Worm (Caenorhabditis elegans) whole organism, young adult: ENCODE measurements around the gene Y110A2AL.1.

ENCODE experiments used
- B0035.1 ChIP-seq: sonication (generic microtip); optimal IDR thresholded peaks from 2 replicates; lab custom pipeline; 2016; ENCODE audit warnings: missing genetic modification characterization, mild to moderate bottlenecking, missing compliant biosample characterization, missing genotype, missing genetic modification reagents
- F52B5.7 ChIP-seq: sonication (generic microtip); optimal IDR thresholded peaks from 2 replicates; lab custom pipeline; 2016; ENCODE audit warnings: mild to moderate bottlenecking, missing genetic modification characterization, missing compliant biosample characterization
- T26A5.8 ChIP-seq: sonication (generic microtip); optimal IDR thresholded peaks from 2 replicates; lab custom pipeline; 2016; ENCODE audit warnings: missing genetic modification characterization, missing compliant biosample characterization
- Y53G8AR.9 ChIP-seq: fragments of 200-800 bp; sonication (Bioruptor generic); conservative IDR thresholded peaks from 2 replicates; pipeline ENCODE4 v1.3.6; 2022; ENCODE audit warnings: missing genetic modification reagents, missing genetic modification characterization, missing compliant biosample characterization
- Y56A3A.18 ChIP-seq: fragments of 200-800 bp; sonication (Bioruptor generic); IDR thresholded peaks from 2 replicates; pipeline ENCODE4 v1.3.6; 2022; ENCODE audit warnings: missing genetic modification reagents, missing genetic modification characterization, missing compliant biosample characterization
- aptf-2 ChIP-seq: fragments of 200-800 bp; sonication (Bioruptor generic); conservative IDR thresholded peaks from 2 replicates; pipeline ENCODE4 v1.3.6; 2022; ENCODE audit warnings: missing genetic modification reagents, missing genetic modification characterization, missing compliant biosample characterization
- aptf-3 ChIP-seq: fragments of 200-800 bp; sonication (Bioruptor generic); IDR thresholded peaks from 2 replicates; pipeline ENCODE4 v1.3.6; 2022; ENCODE audit warnings: missing genetic modification characterization, missing compliant biosample characterization
- attf-6 ChIP-seq: fragments of 200-800 bp; sonication (Bioruptor generic); IDR thresholded peaks from 2 replicates; pipeline ENCODE4 v1.3.6; 2022; ENCODE audit warnings: missing genetic modification reagents, missing genetic modification characterization, missing compliant biosample characterization
- bed-1 ChIP-seq: fragments of 200-800 bp; sonication (Bioruptor generic); IDR thresholded peaks from 2 replicates; pipeline ENCODE4 v1.3.6; 2022; ENCODE audit warnings: missing genetic modification reagents, missing genetic modification characterization, missing compliant biosample characterization
- cebp-2 ChIP-seq: fragments of 200-800 bp; sonication (Bioruptor generic); IDR thresholded peaks from 2 replicates; pipeline ENCODE4 v1.3.6; 2022; ENCODE audit warnings: missing genetic modification characterization, missing compliant biosample characterization
- ceh-100 ChIP-seq: fragments of 200-800 bp; sonication (Bioruptor generic); IDR thresholded peaks from 2 replicates; pipeline ENCODE4 v1.3.6; 2022; ENCODE audit warnings: missing genetic modification reagents, missing genetic modification characterization, missing compliant biosample characterization
- ceh-40 ChIP-seq: fragments of 200-800 bp; sonication (Bioruptor generic); IDR thresholded peaks from 2 replicates; pipeline ENCODE4 v1.3.6; 2022; ENCODE audit warnings: missing genetic modification characterization, missing compliant biosample characterization
- ceh-58 ChIP-seq: fragments of 200-800 bp; sonication (Bioruptor generic); IDR thresholded peaks from 2 replicates; pipeline ENCODE4 v1.3.6; 2022; ENCODE audit warnings: missing genetic modification characterization, missing compliant biosample characterization
- die-1 ChIP-seq: sonication (generic microtip); optimal IDR thresholded peaks from 2 replicates; lab custom pipeline; 2016; ENCODE audit warnings: missing genotype, mild to moderate bottlenecking, missing genetic modification characterization, missing compliant biosample characterization
- dpff-1 ChIP-seq: sonication (generic microtip); optimal IDR thresholded peaks from 2 replicates; lab custom pipeline; 2017; ENCODE audit warnings: mild to moderate bottlenecking, missing genetic modification characterization, missing compliant biosample characterization
- egl-18 ChIP-seq: fragments of 200-800 bp; sonication (Bioruptor generic); IDR thresholded peaks from 2 replicates; pipeline ENCODE4 v1.3.6; 2022; ENCODE audit warnings: missing genetic modification reagents, missing genetic modification characterization, missing compliant biosample characterization
- egrh-3 ChIP-seq: fragments of 200-800 bp; sonication (Bioruptor generic); IDR thresholded peaks from 2 replicates; pipeline ENCODE4 v1.3.6; 2022; ENCODE audit warnings: missing genetic modification reagents, missing genetic modification characterization, missing compliant biosample characterization
- ekl-4 ChIP-seq: fragments of 200-800 bp; sonication (Bioruptor generic); IDR thresholded peaks from 2 replicates; pipeline ENCODE4 v1.3.6; 2022; ENCODE audit warnings: missing genetic modification reagents, missing genetic modification characterization, missing compliant biosample characterization
- fkh-3 ChIP-seq: sonication (generic microtip); optimal IDR thresholded peaks from 2 replicates; lab custom pipeline; 2016; ENCODE audit warnings: mild to moderate bottlenecking, missing genetic modification characterization, missing compliant biosample characterization
- hlh-12 ChIP-seq: sonication (generic microtip); optimal IDR thresholded peaks from 2 replicates; lab custom pipeline; 2016; ENCODE audit warnings: missing genetic modification characterization, missing compliant biosample characterization
- hmg-1.2 ChIP-seq: fragments of 200-800 bp; sonication (Bioruptor generic); IDR thresholded peaks from 2 replicates; pipeline ENCODE4 v1.3.6; 2022; ENCODE audit warnings: missing genetic modification reagents, missing genetic modification characterization, missing compliant biosample characterization
- hmg-20 ChIP-seq: fragments of 200-800 bp; sonication (Bioruptor generic); IDR thresholded peaks from 2 replicates; pipeline ENCODE4 v1.3.6; 2022; ENCODE audit warnings: missing genetic modification reagents, missing genetic modification characterization, missing compliant biosample characterization
- hrde-1 ChIP-seq: sonication (generic microtip); optimal IDR thresholded peaks from 2 replicates; lab custom pipeline; 2016; ENCODE audit warnings: missing genetic modification characterization, mild to moderate bottlenecking, missing compliant biosample characterization, moderate library complexity, missing genotype, missing genetic modification reagents, borderline replicate concordance
- lag-1 ChIP-seq: fragments of 200-800 bp; sonication (Bioruptor generic); IDR thresholded peaks from 2 replicates; pipeline ENCODE4 v1.3.6; 2022; ENCODE audit warnings: missing genetic modification reagents, missing genetic modification characterization, missing compliant biosample characterization
- let-607 ChIP-seq, 2 experiments: fragments of 200-800 bp in 1 of 2; sonication (Bioruptor generic) in 1 of 2; sonication (generic microtip) in 1 of 2; optimal IDR thresholded peaks; 2 replicates each; lab custom pipeline; 2016 to 2018; ENCODE audit warnings: mild to moderate bottlenecking in 2 of 2, missing compliant biosample characterization in 2 of 2, missing genetic modification characterization in 2 of 2, moderate library complexity in 2 of 2, missing genotype in 1 of 2
- lin-40 ChIP-seq: sonication (generic microtip); optimal IDR thresholded peaks from 2 replicates; lab custom pipeline; 2016; ENCODE audit warnings: missing genetic modification characterization, mild to moderate bottlenecking, missing compliant biosample characterization, missing genotype, missing genetic modification reagents
- lir-1 ChIP-seq: fragments of 200-800 bp; sonication (Bioruptor generic); conservative IDR thresholded peaks from 2 replicates; pipeline ENCODE4 v1.3.6; 2022; ENCODE audit warnings: missing genetic modification reagents, missing genetic modification characterization, missing compliant biosample characterization
- lsl-1 ChIP-seq: fragments of 200-800 bp; sonication (Bioruptor generic); optimal IDR thresholded peaks from 2 replicates; lab custom pipeline; 2018; ENCODE audit warnings: mild to moderate bottlenecking, missing genetic modification characterization, moderate library complexity, missing compliant biosample characterization
- madf-3 ChIP-seq: fragments of 200-800 bp; sonication (Bioruptor generic); IDR thresholded peaks from 2 replicates; pipeline ENCODE4 v1.3.6; 2022; ENCODE audit warnings: missing genetic modification reagents, missing genetic modification characterization, missing compliant biosample characterization
- mcd-1 ChIP-seq: fragments of 200-800 bp; sonication (Bioruptor generic); IDR thresholded peaks from 2 replicates; pipeline ENCODE4 v1.3.6; 2022; ENCODE audit warnings: missing genetic modification reagents, missing genetic modification characterization, missing compliant biosample characterization
- mel-28 ChIP-seq: sonication (generic microtip); optimal IDR thresholded peaks from 2 replicates; lab custom pipeline; 2016; ENCODE audit warnings: borderline replicate concordance, mild to moderate bottlenecking, missing genetic modification characterization, missing compliant biosample characterization
- nfya-2 ChIP-seq: fragments of 200-800 bp; sonication (Bioruptor generic); IDR thresholded peaks from 2 replicates; pipeline ENCODE4 v1.3.6; 2022; ENCODE audit warnings: missing genetic modification reagents, missing genetic modification characterization, missing compliant biosample characterization
- nhr-120 ChIP-seq: fragments of 200-800 bp; sonication (Bioruptor generic); IDR thresholded peaks from 2 replicates; pipeline ENCODE4 v1.3.6; 2022; ENCODE audit warnings: missing genetic modification characterization, missing compliant biosample characterization
- nhr-179 ChIP-seq: sonication (generic microtip); optimal IDR thresholded peaks from 2 replicates; lab custom pipeline; 2016; ENCODE audit warnings: mild to moderate bottlenecking, missing genetic modification characterization, missing compliant biosample characterization
- nhr-90 ChIP-seq: sonication (generic microtip); optimal IDR thresholded peaks from 2 replicates; lab custom pipeline; 2016; ENCODE audit warnings: missing genotype, mild to moderate bottlenecking, missing genetic modification characterization, missing compliant biosample characterization
- rcor-1 ChIP-seq: fragments of 200-800 bp; sonication (Bioruptor generic); IDR thresholded peaks from 2 replicates; pipeline ENCODE4 v1.3.6; 2022; ENCODE audit warnings: missing genetic modification reagents, missing genetic modification characterization, missing compliant biosample characterization
- repo-1 ChIP-seq: sonication (generic microtip); optimal IDR thresholded peaks from 2 replicates; lab custom pipeline; 2017; ENCODE audit warnings: mild to moderate bottlenecking, missing genetic modification characterization, missing compliant biosample characterization
- unc-130 ChIP-seq: sonication (generic microtip); optimal IDR thresholded peaks from 2 replicates; lab custom pipeline; 2016; ENCODE audit warnings: missing genetic modification reagents, missing genetic modification characterization, missing compliant biosample characterization
- xnd-1 ChIP-seq: sonication (generic microtip); optimal IDR thresholded peaks from 2 replicates; lab custom pipeline; 2016; ENCODE audit warnings: missing genotype, missing genetic modification reagents, missing genetic modification characterization, missing compliant biosample characterization
- ztf-22 ChIP-seq: fragments of 200-800 bp; sonication (Bioruptor generic); optimal IDR thresholded peaks from 2 replicates; lab custom pipeline; 2018; ENCODE audit warnings: mild to moderate bottlenecking, missing genetic modification characterization, moderate library complexity, missing compliant biosample characterization
- ztf-25 ChIP-seq: fragments of 200-800 bp; sonication (Bioruptor generic); IDR thresholded peaks from 2 replicates; pipeline ENCODE4 v1.3.6; 2022; ENCODE audit warnings: missing genetic modification reagents, missing genetic modification characterization, missing compliant biosample characterization
- ztf-26 ChIP-seq: sonication (generic microtip); optimal IDR thresholded peaks from 2 replicates; lab custom pipeline; 2017; ENCODE audit warnings: missing genetic modification characterization, missing compliant biosample characterization
- ztf-3 ChIP-seq: fragments of 200-800 bp; sonication (Bioruptor generic); optimal IDR thresholded peaks from 2 replicates; lab custom pipeline; 2018; ENCODE audit warnings: mild to moderate bottlenecking, missing genetic modification characterization, missing compliant biosample characterization

The Y110A2AL.1 gene

DNA sequence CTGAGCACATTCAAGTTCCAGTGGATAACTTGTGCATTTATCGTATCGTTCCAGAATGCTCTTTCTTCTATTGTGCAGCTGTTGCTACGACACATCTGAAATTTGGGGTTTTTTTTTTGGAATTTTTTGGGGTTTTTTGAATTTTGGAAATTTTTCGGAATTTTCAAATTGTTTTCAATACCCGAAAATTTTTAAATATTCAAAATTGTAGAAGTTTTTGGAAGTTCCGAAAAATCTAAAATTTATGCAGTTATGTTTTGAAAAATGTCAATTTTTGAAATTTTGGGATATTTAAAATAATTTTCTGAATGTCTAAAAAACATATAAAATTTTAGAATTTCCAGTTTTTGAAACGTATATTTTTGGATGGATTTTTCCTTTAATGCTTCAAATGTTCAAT lies 3.1 kb upstream of the Y110A2AL.1 start, which contains the start of gene Y110A2AL.10:
Gene Y110A2AL.10, minus strand, starts transcription at position 101 of the 400 bp plus-strand sequence.
- TF ChIP-seq die-1 (tag; lab: Kevin White, UChicago) (no peak), B0035.1 (no peak), hmg-20 (GFP tag; lab: Robert Waterston, UW) (no peak), ceh-40 (GFP tag; lab: Robert Waterston, UW) (no peak), F52B5.7 (tag; lab: Kevin White, UChicago) (no peak), mel-28 (no peak), ztf-26 (tag; lab: Kevin White, UChicago) (no peak), dpff-1 (tag; lab: Kevin White, UChicago) (no peak), ceh-58 (GFP tag; lab: Robert Waterston, UW) (no peak), Y53G8AR.9 (no peak), nhr-120 (GFP tag; lab: Robert Waterston, UW) (no peak), repo-1 (no peak)

DNA sequence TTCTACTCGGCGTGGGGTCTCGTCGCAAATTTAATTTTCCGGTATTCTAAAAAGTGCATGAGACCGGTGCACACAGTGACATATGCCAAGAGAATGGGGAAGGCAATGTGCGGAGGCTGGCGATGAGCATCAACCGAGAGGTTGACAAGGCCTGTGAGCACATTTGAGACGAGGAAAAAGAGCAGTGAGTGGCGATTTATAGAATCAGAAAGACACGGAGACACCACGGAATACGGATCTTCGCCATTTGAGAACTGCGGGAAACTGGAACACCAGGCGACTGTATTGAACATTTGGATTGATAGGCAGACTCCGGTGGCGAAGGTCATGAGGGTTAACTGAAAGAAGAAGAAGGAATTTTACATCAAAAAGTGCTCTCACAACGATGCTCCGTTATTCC lies 4.0 kb downstream of the Y110A2AL.1 start:
- TF ChIP-seq lag-1 (GFP tag; lab: Robert Waterston, UW) = no peak
- no peak for TF ChIP-seq hlh-12 (tag; lab: Kevin White, UChicago)
- no peak for TF ChIP-seq rcor-1 (GFP tag; lab: Robert Waterston, UW)
- TF ChIP-seq let-607 (tag; optimal IDR thresholded peaks at IDR 0.05; lab: Kevin White, UChicago) = no peak
- no peak for TF ChIP-seq fkh-3 (tag; lab: Kevin White, UChicago)
- no peak for TF ChIP-seq ekl-4
- TF ChIP-seq lin-40 (tag; lab: Kevin White, UChicago) = no peak
- TF ChIP-seq ztf-3 = no peak
- TF ChIP-seq B0035.1 = no peak
- TF ChIP-seq attf-6 = no peak
- no peak for TF ChIP-seq lir-1 (GFP tag; lab: Robert Waterston, UW)
- no peak for TF ChIP-seq madf-3 (GFP tag; lab: Robert Waterston, UW)
- no peak for TF ChIP-seq nhr-90 (tag; lab: Kevin White, UChicago)
- TF ChIP-seq aptf-3 = no peak
- no peak for TF ChIP-seq cebp-2
- TF ChIP-seq T26A5.8 = no peak
- no peak for TF ChIP-seq hrde-1 (tag; lab: Kevin White, UChicago)
- TF ChIP-seq egrh-3 (GFP tag; lab: Robert Waterston, UW) = no peak
- no peak for TF ChIP-seq Y56A3A.18 (GFP tag; lab: Robert Waterston, UW)
- no peak for TF ChIP-seq aptf-2 (GFP tag; lab: Robert Waterston, UW)
- TF ChIP-seq, all 124 proteins: peak for 0

DNA sequence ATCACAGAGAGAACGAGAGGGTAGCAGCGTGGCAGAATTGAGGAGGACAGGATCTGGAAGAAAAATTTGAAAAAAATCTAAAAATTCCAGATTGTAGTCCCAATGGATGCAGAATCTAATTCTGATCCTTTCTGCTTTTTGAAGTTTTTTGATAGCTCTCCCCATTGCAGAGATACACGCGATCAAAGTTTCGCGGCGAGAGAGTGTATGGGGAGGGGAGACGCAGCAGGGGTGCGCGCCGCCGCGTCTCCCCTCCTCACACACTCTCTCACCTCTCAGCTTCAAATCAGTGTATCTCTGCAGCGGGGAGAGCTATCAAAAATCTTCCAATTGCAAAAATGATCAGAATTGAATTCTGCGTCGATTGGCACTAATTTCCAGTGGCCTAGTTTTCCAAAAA lies 6.2 kb downstream of the Y110A2AL.1 start:
- TF ChIP-seq egrh-3 (GFP tag; lab: Robert Waterston, UW) = peak; percentile 19
- TF ChIP-seq ztf-25 (GFP tag; lab: Robert Waterston, UW) = no peak
- TF ChIP-seq lag-1 (GFP tag; lab: Robert Waterston, UW) = 0 out of 2 replicates have a peak, but pooled peaks have one; percentile 31
- no peak for TF ChIP-seq Y53G8AR.9
- peak; percentile 81 for TF ChIP-seq hmg-1.2 (GFP tag; lab: Robert Waterston, UW)
- no peak for TF ChIP-seq F52B5.7 (tag; lab: Kevin White, UChicago)
- TF ChIP-seq hmg-20 (GFP tag; lab: Robert Waterston, UW) = 0 out of 2 replicates have a peak, but pooled peaks have one; percentile 23

DNA sequence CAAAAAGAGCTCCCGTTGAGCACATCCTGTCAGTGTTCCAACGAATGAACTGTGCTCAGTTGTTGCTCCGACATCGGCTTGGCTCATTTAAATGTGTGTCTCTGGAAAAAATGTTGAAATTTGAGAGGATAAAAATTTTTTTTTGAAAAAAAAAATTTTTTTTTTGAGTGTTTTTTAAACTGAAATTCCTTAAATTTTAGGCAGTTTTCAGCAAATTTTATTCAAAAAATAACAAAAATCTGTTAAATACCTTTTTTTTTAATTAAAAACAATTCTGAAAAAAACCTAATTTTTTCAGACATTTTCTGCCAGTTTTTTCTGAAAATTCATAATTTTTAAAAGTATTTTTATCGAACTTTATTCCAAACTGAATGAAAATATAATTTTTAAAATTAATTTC lies 9.9 kb downstream of the Y110A2AL.1 start, which contains the start of gene pigw-1:
Gene pigw-1, minus strand, starts transcription at position 101 of the 400 bp plus-strand sequence.
- no peak for TF ChIP-seq mcd-1 (GFP tag; lab: Robert Waterston, UW)
- no peak for TF ChIP-seq ceh-40 (GFP tag; lab: Robert Waterston, UW)
- no peak for TF ChIP-seq cebp-2
- TF ChIP-seq die-1 (tag; lab: Kevin White, UChicago) = no peak
- no peak for TF ChIP-seq xnd-1 (tag; lab: Kevin White, UChicago)
- no peak for TF ChIP-seq egl-18
- no peak for TF ChIP-seq nhr-179 (tag; lab: Kevin White, UChicago)
- no peak for TF ChIP-seq ztf-22 (GFP tag; lab: Kevin White, UChicago)
- no peak for TF ChIP-seq bed-1 (GFP tag; lab: Robert Waterston, UW)
- no peak for TF ChIP-seq ceh-100 (GFP tag; lab: Robert Waterston, UW)
- no peak for TF ChIP-seq dpff-1 (tag; lab: Kevin White, UChicago)
- no peak for TF ChIP-seq lsl-1 (GFP tag; lab: Kevin White, UChicago)
- no peak for TF ChIP-seq nfya-2 (GFP tag; lab: Robert Waterston, UW)
- no peak for TF ChIP-seq ceh-58 (GFP tag; lab: Robert Waterston, UW)
- TF ChIP-seq unc-130 (GFP tag; lab: Kevin White, UChicago) = no peak
- TF ChIP-seq, all 124 proteins: peak for 0
